Fruit fly (Drosophila melanogaster): ENCODE measurements around the gene CG31697.
A peak's percentile ranks its signal among the peaks of the same experiment; 100 is the strongest.

CG31697 gene

dm6 chr2L:19517154-19517814, 18.0 kb upstream of the CG31697 start, which contains the start of gene Hasp (continued):
- TF ChIP-seq CG13624 (GFP tag; optimal IDR thresholded peaks at IDR 0.05) (peak; percentile 35), onecut (GFP tag; IDR thresholded peaks at IDR 0.05) (peak; percentile 33), CG42726 (GFP tag; IDR thresholded peaks at IDR 0.05; ENCODE audit: partially characterized antibody) (no peak), cad (GFP tag; optimal IDR thresholded peaks at IDR 0.05) (no peak), Elba2 (GFP tag; optimal IDR thresholded peaks at IDR 0.05) (no peak), ham (GFP tag; IDR thresholded peaks at IDR 0.05) (no peak), unpg (GFP tag; optimal IDR thresholded peaks at IDR 0.05) (peak; percentile 66), CG15073 (GFP tag; optimal IDR thresholded peaks at IDR 0.05) (no peak), C15 (GFP tag; IDR thresholded peaks at IDR 0.05) (peak; percentile 16; the same call in 1 of the 3 replicates), emc (GFP tag; optimal IDR thresholded peaks at IDR 0.05) (no peak), CG7928 (GFP tag; optimal IDR thresholded peaks at IDR 0.05) (no peak), CG18619 (GFP tag; optimal IDR thresholded peaks at IDR 0.05) (peak; percentile 29), gsb-n (tag; optimal IDR thresholded peaks at IDR 0.05) (no peak), CG10654 (GFP tag; optimal IDR thresholded peaks at IDR 0.05) (peak; percentile 62), CG17802 (tag; optimal IDR thresholded peaks at IDR 0.05) (no peak), ttk (GFP tag; IDR thresholded peaks at IDR 0.05) (peak; percentile 33; the same call in 1 of the 2 replicates), CG8089 (GFP tag; optimal IDR thresholded peaks at IDR 0.05) (no peak), Atf-2 (GFP tag; optimal IDR thresholded peaks at IDR 0.05) (no peak), pnt (GFP tag; optimal IDR thresholded peaks at IDR 0.05) (no peak), gsb (GFP tag; IDR thresholded peaks at IDR 0.05) (no peak), tio (GFP tag; optimal IDR thresholded peaks at IDR 0.05) (no peak), CG1792 (GFP tag; optimal IDR thresholded peaks at IDR 0.05) (no peak), CG15601 (tag; optimal IDR thresholded peaks at IDR 0.05) (peak; percentile 17), CG10979 (tag; optimal IDR thresholded peaks at IDR 0.05) (peak; percentile 74), CG6175 (GFP tag; IDR thresholded peaks at IDR 0.05) (no peak), HLHmδ (GFP tag; optimal IDR thresholded peaks at IDR 0.05) (no peak), CG30403 (GFP tag; optimal IDR thresholded peaks at IDR 0.05) (peak; percentile 51), hkb (optimal IDR thresholded peaks at IDR 0.05) (no peak), hkb (GFP tag; IDR thresholded peaks at IDR 0.05) (peak; percentile 52; the same call in 1 of the 2 replicates), tll (GFP tag; optimal IDR thresholded peaks at IDR 0.05) (no peak), CG32767 (GFP tag; IDR thresholded peaks at IDR 0.05) (0 out of 2 replicates have a peak, but pooled peaks have one; percentile 23), CG8944 (GFP tag; optimal IDR thresholded peaks at IDR 0.05) (no peak), Hey (tag; optimal IDR thresholded peaks at IDR 0.05) (no peak), CG12236 (GFP tag; optimal IDR thresholded peaks at IDR 0.05) (no peak), tna (GFP tag; IDR thresholded peaks at IDR 0.05; ENCODE audit: partially characterized antibody) (peak; percentile 96), Neu2 (GFP tag; optimal IDR thresholded peaks at IDR 0.05; ENCODE audit: borderline replicate concordance) (no peak), CG1233 (GFP tag; optimal IDR thresholded peaks at IDR 0.05) (peak; percentile 29), CG8359 (GFP tag; optimal IDR thresholded peaks at IDR 0.05; ENCODE audit: borderline replicate concordance) (no peak), Aef1 (GFP tag; IDR thresholded peaks at IDR 0.05) (0 out of 3 replicates have a peak, but pooled peaks have one; percentile 10), CG30431 (GFP tag; optimal IDR thresholded peaks at IDR 0.05) (no peak), CG9932 (GFP tag; IDR thresholded peaks at IDR 0.05) (peak; percentile 54), PHDP (tag; optimal IDR thresholded peaks at IDR 0.05) (peak; percentile 61), CG18764 (GFP tag; optimal IDR thresholded peaks at IDR 0.05) (no peak), trem (tag; optimal IDR thresholded peaks at IDR 0.05) (peak; percentile 33), schlank (tag; optimal IDR thresholded peaks at IDR 0.05) (no peak), CG34224 (GFP tag; IDR thresholded peaks at IDR 0.05; ENCODE audit: partially characterized antibody) (peak; percentile 87), p53 (GFP tag; optimal IDR thresholded peaks at IDR 0.05) (no peak), CG4360 (GFP tag; IDR thresholded peaks at IDR 0.05) (no peak), Drgx (GFP tag; IDR thresholded peaks at IDR 0.05) (no peak), Sox100B (GFP tag; optimal IDR thresholded peaks at IDR 0.05) (no peak)

All from whole organism, embryonic.